Fruit fly (Drosophila melanogaster) Kc167 (cell line): ENCODE results near the gene atms.

ENCODE experiments used
- Myc ChIP-seq: fragments of >200 bp; optimal IDR thresholded peaks from 2 replicates; lab custom pipeline; 2017; ENCODE audit warnings: missing external identifiers
- ttk ChIP-seq: sonication (Bioruptor generic); optimal IDR thresholded peaks from 2 replicates; lab custom pipeline; 2017; ENCODE audit warnings: missing external identifiers

atms gene

DNA sequence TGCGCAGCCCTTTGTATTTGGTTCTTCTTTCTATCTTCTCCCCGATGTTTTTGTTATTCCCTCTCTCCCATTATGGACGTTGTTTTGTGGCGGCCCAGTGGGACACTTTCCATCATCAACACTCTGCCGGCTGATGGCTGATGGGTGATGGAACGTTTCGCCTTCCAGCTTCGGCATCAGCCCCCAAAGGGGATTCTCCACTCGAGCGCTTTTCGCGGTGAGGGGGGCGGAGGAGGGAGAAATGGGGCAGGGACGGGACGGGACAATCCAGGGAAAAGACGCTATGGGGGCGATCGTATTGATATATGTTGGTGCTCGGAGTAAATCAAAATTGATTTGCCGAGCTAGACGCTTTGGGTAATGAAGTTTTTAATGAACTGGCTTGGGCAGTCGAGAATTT is 75.4 kb downstream of the atms start:
- TF ChIP-seq ttk (lab: Kevin White, UChicago) = no peak
- TF ChIP-seq Myc (lab: Kevin White, UChicago) = no peak
